Worm (Caenorhabditis elegans): ENCODE data around the gene F31F4.17.

DNA sequence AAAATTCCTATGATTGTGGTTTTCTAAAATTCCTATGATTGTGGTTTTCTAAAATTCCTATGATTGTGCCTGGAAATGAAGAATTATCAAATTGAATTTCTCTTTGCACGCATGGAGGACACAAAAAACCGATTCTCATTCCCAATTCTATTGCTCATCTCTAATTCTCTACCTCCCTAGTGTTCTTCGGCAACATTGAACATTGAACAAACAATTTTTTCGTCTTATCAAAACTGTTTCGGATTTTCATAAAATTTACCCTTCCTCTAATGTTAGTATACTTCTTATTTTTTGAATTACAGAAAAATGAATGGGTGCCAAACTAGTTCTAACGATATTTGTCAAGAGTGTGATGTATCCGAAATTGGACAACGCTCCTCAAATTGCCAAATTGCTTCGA lies 23.8 kb downstream of the F31F4.17 start, which contains the start of gene pals-31:
- TF ChIP-seq ama-1 (optimal IDR thresholded peaks at IDR 0.05) (no peak), hmbx-1 (tag; optimal IDR thresholded peaks at IDR 0.05) (no peak), flt-1 (GFP tag; IDR thresholded peaks at IDR 0.05) (no peak), hmg-4 (GFP tag; optimal IDR thresholded peaks at IDR 0.05) (no peak)
